Worm (Caenorhabditis elegans) whole organism, L2 larva: ENCODE measurements around the gene xnd-1.

Experiments
- lin-11 ChIP-seq: fragments of 150-350 bp; sonication (generic microtip); optimal IDR thresholded peaks from 2 replicates; lab custom pipeline; 2014; ENCODE audit warnings: missing biosample characterization, missing genetic modification characterization, inconsistent platforms, mixed read lengths
- lsy-2 ChIP-seq, 2 experiments: fragments of 150-350 bp in 1 of 2; sonication (generic microtip) in 1 of 2; optimal IDR thresholded peaks; 2 replicates each; lab custom pipeline; 2014 to 2017; ENCODE audit warnings: missing biosample characterization in 2 of 2, missing genetic modification characterization in 2 of 2
- nhr-11 ChIP-seq: fragments of 150-350 bp; optimal IDR thresholded peaks from 2 replicates; lab custom pipeline; 2014; ENCODE audit warnings: missing biosample characterization, missing genetic modification characterization
- sem-4 ChIP-seq: fragments of 150-350 bp; optimal IDR thresholded peaks from 2 replicates; lab custom pipeline; 2014; ENCODE audit warnings: missing biosample characterization, missing genetic modification reagents, missing genetic modification characterization
- sma-9 ChIP-seq, 2 experiments: fragments of 150-350 bp in 1 of 2; sonication (generic microtip) in 1 of 2; optimal IDR thresholded peaks; 2 replicates each; lab custom pipeline; 2014 to 2016; ENCODE audit warnings: missing genetic modification characterization in 2 of 2, mild to moderate bottlenecking in 1 of 2, missing biosample characterization in 1 of 2, missing compliant biosample characterization in 1 of 2, missing genetic modification reagents in 1 of 2, moderate library complexity in 1 of 2
- snpc-4 ChIP-seq: fragments of 150-350 bp; optimal IDR thresholded peaks from 2 replicates; lab custom pipeline; 2014; ENCODE audit warnings: missing biosample characterization, missing genetic modification characterization
- unc-62 ChIP-seq: fragments of 150-350 bp; optimal IDR thresholded peaks from 2 replicates; lab custom pipeline; 2014; ENCODE audit warnings: missing biosample characterization, missing genetic modification reagents, missing genetic modification characterization

DNA sequence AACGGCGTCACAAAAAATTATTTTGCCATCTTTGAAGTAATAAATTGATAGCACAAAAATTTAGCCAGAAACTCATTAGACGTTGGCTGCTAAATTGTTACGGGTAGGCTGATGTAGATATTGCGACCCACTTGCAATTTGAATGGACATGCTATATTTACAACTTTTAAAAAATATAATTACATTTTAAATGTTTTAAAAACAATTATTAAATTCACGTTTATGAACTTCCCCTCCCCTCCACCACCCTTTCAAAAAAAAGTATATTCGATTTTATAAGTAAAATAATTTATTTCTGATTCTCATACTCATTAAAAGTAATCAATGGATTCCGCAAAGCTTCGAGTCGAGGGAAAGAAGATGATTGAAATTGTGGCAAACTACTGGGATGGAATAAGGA, 10.4 kb downstream of the xnd-1 start, which contains the start of gene basl-1:
- TF ChIP-seq lin-11 (tag; lab: Kevin White, UChicago) (no peak), sma-9 (GFP tag; optimal IDR thresholded peaks at IDR 0.05; lab: Kevin White, UChicago) (no peak), sma-9 (tag; optimal IDR thresholded peaks at IDR 0.05; lab: Kevin White, UChicago) (no peak), sem-4 (no peak), nhr-11 (tag; lab: Kevin White, UChicago) (no peak), unc-62 (GFP tag; lab: Kevin White, UChicago) (no peak), snpc-4 (tag; lab: Kevin White, UChicago) (no peak), lsy-2 (tag; optimal IDR thresholded peaks at IDR 0.05; lab: Kevin White, UChicago) (no peak)
